Worm (Caenorhabditis elegans) whole organism, young adult: ENCODE results near the gene rpac-19.

ENCODE experiments used
- C06A6.2 ChIP-seq: fragments of 200-800 bp; sonication (Bioruptor generic); conservative IDR thresholded peaks from 2 replicates; pipeline ENCODE4 v1.3.6; 2022; ENCODE audit warnings: missing genetic modification characterization, missing compliant biosample characterization
- F22D6.2 ChIP-seq: sonication (generic microtip); optimal IDR thresholded peaks from 2 replicates; lab custom pipeline; 2016; ENCODE audit warnings: mild to moderate bottlenecking, missing genetic modification characterization, missing compliant biosample characterization
- F23B12.7 ChIP-seq: sonication (generic microtip); optimal IDR thresholded peaks from 2 replicates; lab custom pipeline; 2017; ENCODE audit warnings: missing genetic modification characterization, mild to moderate bottlenecking, missing compliant biosample characterization, antibody characterized with exemption, moderate library complexity; ENCODE audit not compliant: insufficient read depth
- F33H1.4 ChIP-seq: fragments of 200-800 bp; sonication (Bioruptor generic); IDR thresholded peaks from 2 replicates; pipeline ENCODE4 v1.3.6; 2022; ENCODE audit warnings: missing genetic modification reagents, missing genetic modification characterization, missing compliant biosample characterization
- F37B4.10 ChIP-seq: fragments of 200-800 bp; sonication (Bioruptor generic); IDR thresholded peaks from 2 replicates; pipeline ENCODE4 v1.3.6; 2022; ENCODE audit warnings: missing genetic modification characterization, missing compliant biosample characterization
- F55B11.4 ChIP-seq: sonication (generic microtip); optimal IDR thresholded peaks from 2 replicates; lab custom pipeline; 2016; ENCODE audit warnings: missing compliant biosample characterization, missing genetic modification characterization, borderline replicate concordance; ENCODE audit not compliant: insufficient read depth
- K12H6.12 ChIP-seq: fragments of 200-800 bp; sonication (Bioruptor generic); optimal IDR thresholded peaks from 2 replicates; lab custom pipeline; 2018; ENCODE audit warnings: mild to moderate bottlenecking, missing genetic modification characterization, missing compliant biosample characterization
- T26A5.8 ChIP-seq: sonication (generic microtip); optimal IDR thresholded peaks from 2 replicates; lab custom pipeline; 2016; ENCODE audit warnings: missing genetic modification characterization, missing compliant biosample characterization
- Y67H2A.10 ChIP-seq: fragments of 200-800 bp; sonication (Bioruptor generic); conservative IDR thresholded peaks from 2 replicates; pipeline ENCODE4 v1.3.6; 2022; ENCODE audit warnings: missing genetic modification reagents, missing genetic modification characterization, missing compliant biosample characterization
- ZK185.1 ChIP-seq: sonication (generic microtip); optimal IDR thresholded peaks from 2 replicates; lab custom pipeline; 2016; ENCODE audit warnings: mild to moderate bottlenecking, missing genetic modification characterization, missing compliant biosample characterization; ENCODE audit not compliant: poor library complexity, severe bottlenecking
- atf-7 ChIP-seq: sonication (generic microtip); optimal IDR thresholded peaks from 2 replicates; lab custom pipeline; 2017; ENCODE audit warnings: mild to moderate bottlenecking, missing genetic modification characterization, missing compliant biosample characterization
- bed-2 ChIP-seq: fragments of 200-800 bp; sonication (Bioruptor generic); IDR thresholded peaks from 2 replicates; pipeline ENCODE4 v1.3.6; 2022; ENCODE audit warnings: missing genetic modification reagents, missing genetic modification characterization, missing compliant biosample characterization
- ceh-100 ChIP-seq: fragments of 200-800 bp; sonication (Bioruptor generic); IDR thresholded peaks from 2 replicates; pipeline ENCODE4 v1.3.6; 2022; ENCODE audit warnings: missing genetic modification reagents, missing genetic modification characterization, missing compliant biosample characterization
- ceh-27 ChIP-seq: fragments of 200-800 bp; sonication (Bioruptor generic); optimal IDR thresholded peaks from 2 replicates; lab custom pipeline; 2018; ENCODE audit warnings: mild to moderate bottlenecking, missing genetic modification characterization, moderate library complexity, missing compliant biosample characterization
- dox-1 ChIP-seq: fragments of 200-800 bp; sonication (Bioruptor generic); IDR thresholded peaks from 2 replicates; pipeline ENCODE4 v1.3.6; 2022; ENCODE audit warnings: missing genetic modification reagents, missing genetic modification characterization, missing compliant biosample characterization
- dpff-1 ChIP-seq: sonication (generic microtip); optimal IDR thresholded peaks from 2 replicates; lab custom pipeline; 2017; ENCODE audit warnings: mild to moderate bottlenecking, missing genetic modification characterization, missing compliant biosample characterization
- ekl-4 ChIP-seq: fragments of 200-800 bp; sonication (Bioruptor generic); IDR thresholded peaks from 2 replicates; pipeline ENCODE4 v1.3.6; 2022; ENCODE audit warnings: missing genetic modification reagents, missing genetic modification characterization, missing compliant biosample characterization
- ets-4 ChIP-seq: fragments of 200-800 bp; sonication (Bioruptor generic); optimal IDR thresholded peaks from 2 replicates; lab custom pipeline; 2018; ENCODE audit warnings: mild to moderate bottlenecking, missing genetic modification characterization, missing compliant biosample characterization
- fkh-3 ChIP-seq: sonication (generic microtip); optimal IDR thresholded peaks from 2 replicates; lab custom pipeline; 2016; ENCODE audit warnings: mild to moderate bottlenecking, missing genetic modification characterization, missing compliant biosample characterization
- hmg-1.2 ChIP-seq: fragments of 200-800 bp; sonication (Bioruptor generic); IDR thresholded peaks from 2 replicates; pipeline ENCODE4 v1.3.6; 2022; ENCODE audit warnings: missing genetic modification reagents, missing genetic modification characterization, missing compliant biosample characterization
- hsf-1 ChIP-seq: fragments of 200-800 bp; sonication (Bioruptor generic); IDR thresholded peaks from 2 replicates; pipeline ENCODE4 v1.3.6; 2022; ENCODE audit warnings: missing genetic modification reagents, missing genetic modification characterization, missing compliant biosample characterization
- lag-1 ChIP-seq: fragments of 200-800 bp; sonication (Bioruptor generic); IDR thresholded peaks from 2 replicates; pipeline ENCODE4 v1.3.6; 2022; ENCODE audit warnings: missing genetic modification reagents, missing genetic modification characterization, missing compliant biosample characterization
- let-607 ChIP-seq, 2 experiments: fragments of 200-800 bp in 1 of 2; sonication (Bioruptor generic) in 1 of 2; sonication (generic microtip) in 1 of 2; optimal IDR thresholded peaks; 2 replicates each; lab custom pipeline; 2016 to 2018; ENCODE audit warnings: mild to moderate bottlenecking in 2 of 2, missing compliant biosample characterization in 2 of 2, missing genetic modification characterization in 2 of 2, moderate library complexity in 2 of 2, missing genotype in 1 of 2
- lin-35 ChIP-seq, 3 experiments: fragments of 150-350 bp in 2 of 3; sonication (generic microtip) in 1 of 3; optimal IDR thresholded peaks; 2 replicates each; lab custom pipeline; 2014 to 2018; ENCODE audit warnings: missing biosample characterization in 3 of 3, missing genetic modification characterization in 3 of 3, missing genetic modification reagents in 3 of 3
- lsy-27 ChIP-seq: sonication (generic microtip); optimal IDR thresholded peaks from 2 replicates; lab custom pipeline; 2017; ENCODE audit warnings: missing genetic modification characterization, mild to moderate bottlenecking, missing compliant biosample characterization, antibody characterized with exemption, missing genotype, borderline replicate concordance; ENCODE audit not compliant: insufficient read depth
- madf-10 ChIP-seq: sonication (generic microtip); optimal IDR thresholded peaks from 2 replicates; lab custom pipeline; 2016; ENCODE audit warnings: mild to moderate bottlenecking, missing genetic modification characterization, missing compliant biosample characterization
- madf-3 ChIP-seq: fragments of 200-800 bp; sonication (Bioruptor generic); IDR thresholded peaks from 2 replicates; pipeline ENCODE4 v1.3.6; 2022; ENCODE audit warnings: missing genetic modification reagents, missing genetic modification characterization, missing compliant biosample characterization
- mxl-1 ChIP-seq: sonication (generic microtip); optimal IDR thresholded peaks from 2 replicates; lab custom pipeline; 2016; ENCODE audit warnings: missing genetic modification characterization, missing compliant biosample characterization
- nfya-1 ChIP-seq: sonication (generic microtip); optimal IDR thresholded peaks from 2 replicates; lab custom pipeline; 2017; ENCODE audit warnings: antibody characterized with exemption, missing compliant biosample characterization, missing genetic modification characterization, borderline replicate concordance; ENCODE audit not compliant: insufficient read depth
- nhr-80 ChIP-seq: sonication (generic microtip); optimal IDR thresholded peaks from 2 replicates; lab custom pipeline; 2016; ENCODE audit warnings: missing genetic modification characterization, missing compliant biosample characterization
- nhr-90 ChIP-seq: sonication (generic microtip); optimal IDR thresholded peaks from 2 replicates; lab custom pipeline; 2016; ENCODE audit warnings: missing genotype, mild to moderate bottlenecking, missing genetic modification characterization, missing compliant biosample characterization
- pbrm-1 ChIP-seq: fragments of 200-800 bp; sonication (Bioruptor generic); IDR thresholded peaks from 2 replicates; pipeline ENCODE4 v1.3.6; 2022; ENCODE audit warnings: missing genetic modification reagents, missing genetic modification characterization, missing compliant biosample characterization
- rpc-1 ChIP-seq, 2 experiments: fragments of 150-350 bp in 1 of 2; sonication (generic microtip) in 1 of 2; optimal IDR thresholded peaks; 2 replicates each; lab custom pipeline; 2014 to 2018; ENCODE audit warnings: missing biosample characterization in 1 of 2, missing genetic modification characterization in 1 of 2, missing genetic modification reagents in 1 of 2, missing genotype in 1 of 2
- snpc-1.1 ChIP-seq: sonication (generic microtip); optimal IDR thresholded peaks from 2 replicates; lab custom pipeline; 2017; ENCODE audit warnings: missing genetic modification characterization, mild to moderate bottlenecking, missing compliant biosample characterization, antibody characterized with exemption, moderate library complexity, missing genotype, missing genetic modification reagents; ENCODE audit not compliant: insufficient read depth
- snpc-4 ChIP-seq, 5 experiments: fragments of 150-350 bp in 1 of 5; sonication (generic microtip) in 4 of 5; optimal IDR thresholded peaks; 2 replicates each; lab custom pipeline; 2014 to 2018; ENCODE audit warnings: missing genetic modification characterization in 5 of 5, missing biosample characterization in 3 of 5, antibody characterized with exemption in 2 of 5, mild to moderate bottlenecking in 2 of 5, missing compliant biosample characterization in 2 of 5, missing genotype in 2 of 5, moderate library complexity in 2 of 5, missing genetic modification reagents in 1 of 5
- tbx-9 ChIP-seq: sonication (generic microtip); optimal IDR thresholded peaks from 2 replicates; lab custom pipeline; 2016; ENCODE audit warnings: borderline replicate concordance, missing genetic modification characterization, inconsistent platforms, missing compliant biosample characterization
- tlf-1 ChIP-seq: fragments of 200-800 bp; sonication (Bioruptor generic); optimal IDR thresholded peaks from 2 replicates; lab custom pipeline; 2018; ENCODE audit warnings: mild to moderate bottlenecking, missing genetic modification characterization, missing compliant biosample characterization
- unc-62 ChIP-seq: fragments of 150-350 bp; optimal IDR thresholded peaks from 2 replicates; lab custom pipeline; 2014; ENCODE audit warnings: missing biosample characterization, missing genetic modification reagents, missing genetic modification characterization
- xnd-1 ChIP-seq: sonication (generic microtip); optimal IDR thresholded peaks from 2 replicates; lab custom pipeline; 2016; ENCODE audit warnings: missing genotype, missing genetic modification reagents, missing genetic modification characterization, missing compliant biosample characterization
- zim-3 ChIP-seq: sonication (generic microtip); optimal IDR thresholded peaks from 2 replicates; lab custom pipeline; 2017; ENCODE audit warnings: mild to moderate bottlenecking, missing genetic modification characterization, moderate library complexity, missing compliant biosample characterization
- ztf-18 ChIP-seq: sonication (generic microtip); optimal IDR thresholded peaks from 2 replicates; lab custom pipeline; 2016; ENCODE audit warnings: missing genotype, mild to moderate bottlenecking, missing genetic modification characterization, missing compliant biosample characterization
- ztf-22 ChIP-seq: fragments of 200-800 bp; sonication (Bioruptor generic); optimal IDR thresholded peaks from 2 replicates; lab custom pipeline; 2018; ENCODE audit warnings: mild to moderate bottlenecking, missing genetic modification characterization, moderate library complexity, missing compliant biosample characterization
- ztf-25 ChIP-seq: fragments of 200-800 bp; sonication (Bioruptor generic); IDR thresholded peaks from 2 replicates; pipeline ENCODE4 v1.3.6; 2022; ENCODE audit warnings: missing genetic modification reagents, missing genetic modification characterization, missing compliant biosample characterization
- ztf-26 ChIP-seq: sonication (generic microtip); optimal IDR thresholded peaks from 2 replicates; lab custom pipeline; 2017; ENCODE audit warnings: missing genetic modification characterization, missing compliant biosample characterization
- ztf-28 ChIP-seq: fragments of 200-800 bp; sonication (Bioruptor generic); IDR thresholded peaks from 2 replicates; pipeline ENCODE4 v1.3.6; 2022; ENCODE audit warnings: missing genetic modification reagents, missing genetic modification characterization, missing compliant biosample characterization
- ztf-3 ChIP-seq: fragments of 200-800 bp; sonication (Bioruptor generic); optimal IDR thresholded peaks from 2 replicates; lab custom pipeline; 2018; ENCODE audit warnings: mild to moderate bottlenecking, missing genetic modification characterization, missing compliant biosample characterization

Gene rpac-19

ce11 chrIII:9629855-9630254 lies at the start of gene rpac-19 (continued):
- TF ChIP-seq rpc-1 (optimal IDR thresholded peaks at IDR 0.05; lab: Kevin White, UChicago) (peak; percentile 37), rpc-1 (tag; optimal IDR thresholded peaks at IDR 0.05; lab: Kevin White, UChicago) (no peak), C06A6.2 (GFP tag; lab: Robert Waterston, UW) (peak; percentile 62; the same call in 1 of the 2 replicates), bed-2 (GFP tag; lab: Robert Waterston, UW) (0 out of 2 replicates have a peak, but pooled peaks have one; percentile 52), unc-62 (GFP tag; lab: Kevin White, UChicago) (no peak), ztf-22 (GFP tag; lab: Kevin White, UChicago) (peak; percentile 34), zim-3 (peak; percentile 42), Y67H2A.10 (peak; percentile 35; the same call in 1 of the 2 replicates), F23B12.7 (peak; percentile 53), F22D6.2 (tag; lab: Kevin White, UChicago) (peak; percentile 38), tlf-1 (GFP tag; lab: Kevin White, UChicago) (peak; percentile 86), madf-10 (tag; lab: Kevin White, UChicago) (peak; percentile 80), ztf-26 (tag; lab: Kevin White, UChicago) (peak; percentile 76), lin-35 (GFP tag; optimal IDR thresholded peaks at IDR 0.05; lab: Kevin White, UChicago) (peak in 2 of 3 experiments; percentile 23 to 79), ztf-28 (GFP tag; lab: Robert Waterston, UW) (no peak), let-607 (tag; optimal IDR thresholded peaks at IDR 0.05; lab: Kevin White, UChicago) (peak; percentile 32 to 78), K12H6.12 (tag; lab: Kevin White, UChicago) (peak; percentile 25), fkh-3 (tag; lab: Kevin White, UChicago) (no peak), dpff-1 (tag; lab: Kevin White, UChicago) (no peak), mxl-1 (tag; lab: Kevin White, UChicago) (peak; percentile 31), ekl-4 (GFP tag; lab: Robert Waterston, UW) (peak; percentile 82), snpc-4 (GFP tag; optimal IDR thresholded peaks at IDR 0.05; lab: Kevin White, UChicago) (no peak), snpc-4 (tag; optimal IDR thresholded peaks at IDR 0.05; lab: Kevin White, UChicago) (peak in 3 of 4 experiments; percentile 55 to 76 (median 58)), F33H1.4 (GFP tag; lab: Robert Waterston, UW) (peak; percentile 66), pbrm-1 (GFP tag; lab: Robert Waterston, UW) (peak; percentile 85), lsy-27 (tag; lab: Kevin White, UChicago) (no peak), nhr-80 (tag; lab: Kevin White, UChicago) (peak; percentile 62), ztf-3 (GFP tag; lab: Kevin White, UChicago) (peak; percentile 20), madf-3 (GFP tag; lab: Robert Waterston, UW) (peak; percentile 73; the same call in 1 of the 2 replicates), xnd-1 (tag; lab: Kevin White, UChicago) (peak; percentile 58), snpc-1.1 (tag; lab: Kevin White, UChicago) (peak; percentile 67), atf-7 (tag; lab: Kevin White, UChicago) (peak; percentile 64), T26A5.8 (tag; lab: Kevin White, UChicago) (peak; percentile 57), ceh-27 (GFP tag; lab: Kevin White, UChicago) (no peak), ceh-100 (GFP tag; lab: Robert Waterston, UW) (peak; percentile 51; the same call in 1 of the 2 replicates), nfya-1 (tag; lab: Kevin White, UChicago) (no peak), lag-1 (GFP tag; lab: Robert Waterston, UW) (no peak), F55B11.4 (tag; lab: Kevin White, UChicago) (no peak), ets-4 (no peak), dox-1 (GFP tag; lab: Robert Waterston, UW) (no peak), ztf-25 (GFP tag; lab: Robert Waterston, UW) (0 out of 2 replicates have a peak, but pooled peaks have one; percentile 56), ZK185.1 (tag; lab: Kevin White, UChicago) (peak; percentile 81), hmg-1.2 (GFP tag; lab: Robert Waterston, UW) (peak; percentile 45), ztf-18 (tag; lab: Kevin White, UChicago) (peak; percentile 75), F37B4.10 (GFP tag; lab: Robert Waterston, UW) (no peak), tbx-9 (tag; lab: Kevin White, UChicago) (no peak), hsf-1 (peak; percentile 80), nhr-90 (peak; percentile 28)
